Worm (Caenorhabditis elegans) whole organism, mixed stage, embryonic: ENCODE data around the gene rpl-26.

Experiments
- ceh-43 ChIP-seq: fragments of 200-800 bp; sonication (Bioruptor generic); optimal IDR thresholded peaks from 2 replicates; lab custom pipeline; 2018; ENCODE audit warnings: mild to moderate bottlenecking, missing genetic modification characterization, moderate library complexity, missing compliant biosample characterization
- elt-3 ChIP-seq: fragments of 150-350 bp; optimal IDR thresholded peaks from 2 replicates; lab custom pipeline; 2014; ENCODE audit warnings: missing biosample characterization, missing genetic modification characterization
- nhr-237 ChIP-seq: fragments of 150-350 bp; optimal IDR thresholded peaks from 2 replicates; lab custom pipeline; 2014; ENCODE audit warnings: missing biosample characterization, missing genetic modification characterization
- nhr-76 ChIP-seq: sonication (generic microtip); optimal IDR thresholded peaks from 2 replicates; lab custom pipeline; 2017; ENCODE audit warnings: missing biosample characterization, missing genetic modification characterization
- snpc-4 ChIP-seq: fragments of 150-350 bp; optimal IDR thresholded peaks from 2 replicates; lab custom pipeline; 2014; ENCODE audit warnings: missing biosample characterization, missing genetic modification characterization
- tbx-8 ChIP-seq: fragments of 200-800 bp; sonication (Bioruptor generic); optimal IDR thresholded peaks from 2 replicates; lab custom pipeline; 2018; ENCODE audit warnings: mild to moderate bottlenecking, missing genetic modification characterization, moderate library complexity, missing compliant biosample characterization
- unc-120 ChIP-seq: sonication (generic microtip); optimal IDR thresholded peaks from 2 replicates; lab custom pipeline; 2017; ENCODE audit warnings: missing genetic modification characterization, missing compliant biosample characterization; ENCODE audit not compliant: poor library complexity, severe bottlenecking
- unc-39 ChIP-seq: fragments of 150-350 bp; optimal IDR thresholded peaks from 2 replicates; lab custom pipeline; 2014; ENCODE audit warnings: missing biosample characterization, missing genetic modification characterization
- unc-62 ChIP-seq: fragments of 150-350 bp; optimal IDR thresholded peaks from 2 replicates; lab custom pipeline; 2014; ENCODE audit warnings: missing biosample characterization, missing genetic modification reagents, missing genetic modification characterization
- ztf-11 ChIP-seq: fragments of 150-350 bp; optimal IDR thresholded peaks from 2 replicates; lab custom pipeline; 2014; ENCODE audit warnings: missing biosample characterization, missing genetic modification characterization

- TF ChIP-seq ztf-11 (tag; lab: Kevin White, UChicago): no peak
- no peak for TF ChIP-seq nhr-237 (tag; lab: Kevin White, UChicago)
- no peak for TF ChIP-seq nhr-76 (tag; lab: Kevin White, UChicago)
- no peak for TF ChIP-seq elt-3 (tag; lab: Kevin White, UChicago)
- no peak for TF ChIP-seq tbx-8 (GFP tag; lab: Kevin White, UChicago)
- no peak for TF ChIP-seq unc-120
- no peak for TF ChIP-seq unc-62
- TF ChIP-seq ceh-43 (GFP tag; lab: Kevin White, UChicago): no peak
- TF ChIP-seq snpc-4 (tag; lab: Kevin White, UChicago): no peak
- TF ChIP-seq unc-39 (tag; lab: Kevin White, UChicago): no peak
These were observed 14.8 kb upstream of the rpl-26 start for ce11 chrII:8587660-8588230.
